Worm (Caenorhabditis elegans): ENCODE data around the gene npr-9.

ce11 chrX:11357516-11357915 is 28.0 kb downstream of the npr-9 start, which contains the start of gene pgp-4:
- TF ChIP-seq ztf-29 (GFP tag; IDR thresholded peaks at IDR 0.05) (no peak), med-1 (GFP tag; optimal IDR thresholded peaks at IDR 0.05; ENCODE audit: insufficient read depth) (no peak), ref-1 (GFP tag; conservative IDR thresholded peaks at IDR 0.05) (no peak), tab-1 (GFP tag; IDR thresholded peaks at IDR 0.05) (no peak), T22C8.4 (GFP tag; IDR thresholded peaks at IDR 0.05) (no peak), flt-1 (GFP tag; IDR thresholded peaks at IDR 0.05) (no peak), ztf-23 (GFP tag; IDR thresholded peaks at IDR 0.05) (no peak), klf-2 (GFP tag; conservative IDR thresholded peaks at IDR 0.05) (no peak)
